Worm (Caenorhabditis elegans) whole organism, young adult: ENCODE data around the gene Y37D8A.4.

Experiments used
- B0035.1 ChIP-seq: sonication (generic microtip); optimal IDR thresholded peaks from 2 replicates; lab custom pipeline; 2016; ENCODE audit warnings: missing genetic modification characterization, mild to moderate bottlenecking, missing compliant biosample characterization, missing genotype, missing genetic modification reagents
- D2030.7 ChIP-seq: fragments of 200-800 bp; sonication (Bioruptor generic); IDR thresholded peaks from 2 replicates; pipeline ENCODE4 v1.3.6; 2022; ENCODE audit warnings: missing genetic modification reagents, missing genetic modification characterization, missing compliant biosample characterization
- F37B4.10 ChIP-seq: fragments of 200-800 bp; sonication (Bioruptor generic); IDR thresholded peaks from 2 replicates; pipeline ENCODE4 v1.3.6; 2022; ENCODE audit warnings: missing genetic modification characterization, missing compliant biosample characterization
- F57C9.4 ChIP-seq: sonication (generic microtip); optimal IDR thresholded peaks from 2 replicates; lab custom pipeline; 2017; ENCODE audit warnings: mild to moderate bottlenecking, missing genetic modification characterization, missing compliant biosample characterization
- Y53F4B.3 ChIP-seq: fragments of 200-800 bp; sonication (Bioruptor generic); IDR thresholded peaks from 2 replicates; pipeline ENCODE4 v1.3.6; 2022; ENCODE audit warnings: missing genetic modification reagents, missing genetic modification characterization, missing compliant biosample characterization
- Y56A3A.18 ChIP-seq: fragments of 200-800 bp; sonication (Bioruptor generic); IDR thresholded peaks from 2 replicates; pipeline ENCODE4 v1.3.6; 2022; ENCODE audit warnings: missing genetic modification reagents, missing genetic modification characterization, missing compliant biosample characterization
- attf-3 ChIP-seq: fragments of 200-800 bp; sonication (Bioruptor generic); conservative IDR thresholded peaks from 2 replicates; pipeline ENCODE4 v1.3.6; 2022; ENCODE audit warnings: missing genetic modification reagents, missing genetic modification characterization, missing compliant biosample characterization
- cebp-1 ChIP-seq, 2 experiments: fragments of 200-800 bp in 1 of 2; sonication (Bioruptor generic) in 1 of 2; sonication (generic microtip) in 1 of 2; IDR thresholded peaks in 1 of 2; optimal IDR thresholded peaks in 1 of 2; 2 replicates each; pipeline versions ENCODE4 v1.3.6 to Lab custom; 2017 to 2022; ENCODE audit warnings: missing compliant biosample characterization in 2 of 2, missing genetic modification characterization in 2 of 2, mild to moderate bottlenecking in 1 of 2, missing genetic modification reagents in 1 of 2, moderate library complexity in 1 of 2
- ceh-100 ChIP-seq: fragments of 200-800 bp; sonication (Bioruptor generic); IDR thresholded peaks from 2 replicates; pipeline ENCODE4 v1.3.6; 2022; ENCODE audit warnings: missing genetic modification reagents, missing genetic modification characterization, missing compliant biosample characterization
- ceh-40 ChIP-seq: fragments of 200-800 bp; sonication (Bioruptor generic); IDR thresholded peaks from 2 replicates; pipeline ENCODE4 v1.3.6; 2022; ENCODE audit warnings: missing genetic modification characterization, missing compliant biosample characterization
- chd-7 ChIP-seq: sonication (generic microtip); optimal IDR thresholded peaks from 2 replicates; lab custom pipeline; 2016; ENCODE audit warnings: mild to moderate bottlenecking, missing genetic modification characterization, moderate library complexity, missing compliant biosample characterization
- egl-44 ChIP-seq: fragments of 200-800 bp; sonication (Bioruptor generic); IDR thresholded peaks from 2 replicates; pipeline ENCODE4 v1.3.6; 2022; ENCODE audit warnings: missing genetic modification reagents, missing genetic modification characterization, missing compliant biosample characterization
- him-1 ChIP-seq: sonication (generic microtip); optimal IDR thresholded peaks from 2 replicates; lab custom pipeline; 2016; ENCODE audit warnings: missing genotype, missing genetic modification reagents, missing genetic modification characterization, missing compliant biosample characterization
- hlh-12 ChIP-seq: sonication (generic microtip); optimal IDR thresholded peaks from 2 replicates; lab custom pipeline; 2016; ENCODE audit warnings: missing genetic modification characterization, missing compliant biosample characterization
- hlh-26 ChIP-seq: fragments of 200-800 bp; sonication (Bioruptor generic); conservative IDR thresholded peaks from 2 replicates; pipeline ENCODE4 v1.3.6; 2022; ENCODE audit warnings: missing genetic modification reagents, missing genetic modification characterization, missing compliant biosample characterization
- hmg-1.2 ChIP-seq: fragments of 200-800 bp; sonication (Bioruptor generic); IDR thresholded peaks from 2 replicates; pipeline ENCODE4 v1.3.6; 2022; ENCODE audit warnings: missing genetic modification reagents, missing genetic modification characterization, missing compliant biosample characterization
- lin-26 ChIP-seq: fragments of 200-800 bp; sonication (Bioruptor generic); IDR thresholded peaks from 2 replicates; pipeline ENCODE4 v1.3.6; 2022; ENCODE audit warnings: missing genetic modification reagents, missing genetic modification characterization, missing compliant biosample characterization
- lin-35 ChIP-seq, 3 experiments: fragments of 150-350 bp in 2 of 3; sonication (generic microtip) in 1 of 3; optimal IDR thresholded peaks; 2 replicates each; lab custom pipeline; 2014 to 2018; ENCODE audit warnings: missing biosample characterization in 3 of 3, missing genetic modification characterization in 3 of 3, missing genetic modification reagents in 3 of 3
- lir-1 ChIP-seq: fragments of 200-800 bp; sonication (Bioruptor generic); conservative IDR thresholded peaks from 2 replicates; pipeline ENCODE4 v1.3.6; 2022; ENCODE audit warnings: missing genetic modification reagents, missing genetic modification characterization, missing compliant biosample characterization
- mxl-1 ChIP-seq: sonication (generic microtip); optimal IDR thresholded peaks from 2 replicates; lab custom pipeline; 2016; ENCODE audit warnings: missing genetic modification characterization, missing compliant biosample characterization
- nfya-1 ChIP-seq: sonication (generic microtip); optimal IDR thresholded peaks from 2 replicates; lab custom pipeline; 2017; ENCODE audit warnings: antibody characterized with exemption, missing compliant biosample characterization, missing genetic modification characterization, borderline replicate concordance; ENCODE audit not compliant: insufficient read depth
- nfyb-1 ChIP-seq: fragments of 200-800 bp; sonication (Bioruptor generic); IDR thresholded peaks from 2 replicates; pipeline ENCODE4 v1.3.6; 2022; ENCODE audit warnings: missing genetic modification reagents, missing genetic modification characterization, missing compliant biosample characterization
- nhr-80 ChIP-seq: sonication (generic microtip); optimal IDR thresholded peaks from 2 replicates; lab custom pipeline; 2016; ENCODE audit warnings: missing genetic modification characterization, missing compliant biosample characterization
- sdz-38 ChIP-seq: sonication (generic microtip); optimal IDR thresholded peaks from 2 replicates; lab custom pipeline; 2016; ENCODE audit warnings: missing genotype, missing genetic modification characterization, missing compliant biosample characterization
- sea-2 ChIP-seq: fragments of 200-800 bp; sonication (Bioruptor generic); IDR thresholded peaks from 2 replicates; pipeline ENCODE4 v1.3.6; 2022; ENCODE audit warnings: missing genetic modification characterization, missing compliant biosample characterization
- sptf-2 ChIP-seq: fragments of 200-800 bp; sonication (Bioruptor generic); optimal IDR thresholded peaks from 2 replicates; lab custom pipeline; 2018; ENCODE audit warnings: mild to moderate bottlenecking, missing genetic modification characterization, missing compliant biosample characterization
- unc-130 ChIP-seq: sonication (generic microtip); optimal IDR thresholded peaks from 2 replicates; lab custom pipeline; 2016; ENCODE audit warnings: missing genetic modification reagents, missing genetic modification characterization, missing compliant biosample characterization
- unc-62 ChIP-seq: fragments of 150-350 bp; optimal IDR thresholded peaks from 2 replicates; lab custom pipeline; 2014; ENCODE audit warnings: missing biosample characterization, missing genetic modification reagents, missing genetic modification characterization
- ztf-22 ChIP-seq: fragments of 200-800 bp; sonication (Bioruptor generic); optimal IDR thresholded peaks from 2 replicates; lab custom pipeline; 2018; ENCODE audit warnings: mild to moderate bottlenecking, missing genetic modification characterization, moderate library complexity, missing compliant biosample characterization
- ztf-3 ChIP-seq: fragments of 200-800 bp; sonication (Bioruptor generic); optimal IDR thresholded peaks from 2 replicates; lab custom pipeline; 2018; ENCODE audit warnings: mild to moderate bottlenecking, missing genetic modification characterization, missing compliant biosample characterization

Y37D8A.4 gene

ce11 chrIII:12836742-12837285 lies 1.9 kb downstream of the Y37D8A.4 start:
- no peak for TF ChIP-seq Y56A3A.18
- 0 out of 2 replicates have a peak, but pooled peaks have one; percentile 7 for TF ChIP-seq nfyb-1 (GFP tag; lab: Robert Waterston, UW)

- peak; percentile 43 for TF ChIP-seq nhr-80 (tag; lab: Kevin White, UChicago)
- no peak for TF ChIP-seq hlh-26
Observed at ce11 chrIII:12833079-12833478, 5.7 kb downstream of the Y37D8A.4 start.

ce11 chrIII:12831696-12832095 lies 7.1 kb downstream of the Y37D8A.4 start:
- TF ChIP-seq lin-35 (GFP tag; optimal IDR thresholded peaks at IDR 0.05; lab: Kevin White, UChicago) (no peak), ztf-22 (GFP tag; lab: Kevin White, UChicago) (no peak), hmg-1.2 (GFP tag; lab: Robert Waterston, UW) (no peak), D2030.7 (GFP tag; lab: Robert Waterston, UW) (no peak), B0035.1 (no peak), Y53F4B.3 (GFP tag; lab: Robert Waterston, UW) (no peak), lin-26 (GFP tag; lab: Robert Waterston, UW) (no peak), lir-1 (GFP tag; lab: Robert Waterston, UW) (no peak), chd-7 (no peak), sdz-38 (tag; lab: Kevin White, UChicago) (no peak), F57C9.4 (tag; lab: Kevin White, UChicago) (no peak), egl-44 (GFP tag; lab: Robert Waterston, UW) (no peak), unc-130 (GFP tag; lab: Kevin White, UChicago) (no peak), ceh-100 (GFP tag; lab: Robert Waterston, UW) (no peak), unc-62 (GFP tag; lab: Kevin White, UChicago) (no peak)

ce11 chrIII:12829068-12829467 lies 9.7 kb downstream of the Y37D8A.4 start, which contains the start of gene Y37D8A.3:
Y37D8A.3 (plus strand) TSS chrIII:12829368.
- no peak for TF ChIP-seq hmg-1.2 (GFP tag; lab: Robert Waterston, UW)
- TF ChIP-seq ceh-40 (GFP tag; lab: Robert Waterston, UW): no peak
- TF ChIP-seq F57C9.4 (tag; lab: Kevin White, UChicago): no peak
- TF ChIP-seq ztf-3 (GFP tag; lab: Kevin White, UChicago): no peak
- no peak for TF ChIP-seq F37B4.10

ce11 chrIII:12822608-12823261 lies 16.0 kb downstream of the Y37D8A.4 start:
- TF ChIP-seq sea-2 (no peak), D2030.7 (GFP tag; lab: Robert Waterston, UW) (no peak), nfya-1 (tag; lab: Kevin White, UChicago) (no peak), sptf-2 (GFP tag; lab: Kevin White, UChicago) (no peak), mxl-1 (tag; lab: Kevin White, UChicago) (no peak), him-1 (tag; lab: Kevin White, UChicago) (no peak)

- no peak for TF ChIP-seq D2030.7 (GFP tag; lab: Robert Waterston, UW)
- no peak for TF ChIP-seq hlh-12
- TF ChIP-seq attf-3 (GFP tag; lab: Robert Waterston, UW): peak; percentile 66
- TF ChIP-seq cebp-1 (GFP tag; IDR thresholded peaks at IDR 0.05; lab: Robert Waterston, UW): no peak
- no peak for TF ChIP-seq cebp-1 (tag; optimal IDR thresholded peaks at IDR 0.05; lab: Kevin White, UChicago)
Observed at ce11 chrIII:12821331-12821730, 17.4 kb downstream of the Y37D8A.4 start.
